Worm (Caenorhabditis elegans): ENCODE measurements around the gene msp-53.

Gene msp-53

ce11 chrIV:5090993-5091793 lies 26.3 kb upstream of the msp-53 start, which contains the start of the genes snpn-1 and C02B10.4:
TSS of gene snpn-1 (minus strand) at chrIV:5091043.
TSS of gene C02B10.4 (plus strand) at chrIV:5091586.
- TF ChIP-seq unc-55 (GFP tag; optimal IDR thresholded peaks at IDR 0.05) (peak; percentile 85), elt-1 (tag; optimal IDR thresholded peaks at IDR 0.05) (no peak), ceh-82 (tag; optimal IDR thresholded peaks at IDR 0.05) (no peak), nhr-129 (tag; optimal IDR thresholded peaks at IDR 0.05) (peak; percentile 56), nhr-12 (tag; optimal IDR thresholded peaks at IDR 0.05) (no peak), ztf-1 (GFP tag; conservative IDR thresholded peaks at IDR 0.05) (no peak), ztf-11 (tag; optimal IDR thresholded peaks at IDR 0.05) (no peak), blmp-1 (tag; optimal IDR thresholded peaks at IDR 0.05; ENCODE audit: insufficient read depth) (peak; percentile 19), snpc-4 (tag; optimal IDR thresholded peaks at IDR 0.05) (no peak), unc-39 (tag; optimal IDR thresholded peaks at IDR 0.05) (no peak), mab-5 (tag; optimal IDR thresholded peaks at IDR 0.05) (no peak), sma-9 (GFP tag; optimal IDR thresholded peaks at IDR 0.05) (peak; percentile 37), sma-9 (tag; optimal IDR thresholded peaks at IDR 0.05) (no peak), sma-3 (GFP tag; optimal IDR thresholded peaks at IDR 0.05) (no peak), Y55F3AM.14 (GFP tag; optimal IDR thresholded peaks at IDR 0.05) (no peak), alr-1 (tag; optimal IDR thresholded peaks at IDR 0.05) (no peak), R02D3.7 (tag; optimal IDR thresholded peaks at IDR 0.05) (no peak), C34F6.9 (tag; optimal IDR thresholded peaks at IDR 0.05) (peak; percentile 75), sem-4 (tag; optimal IDR thresholded peaks at IDR 0.05) (peak; percentile 24), mdl-1 (tag; optimal IDR thresholded peaks at IDR 0.05) (no peak), skn-1 (tag; optimal IDR thresholded peaks at IDR 0.05) (no peak), nhr-77 (tag; optimal IDR thresholded peaks at IDR 0.05) (no peak), mbf-1 (tag; optimal IDR thresholded peaks at IDR 0.05) (no peak), gmeb-1 (tag; optimal IDR thresholded peaks at IDR 0.05) (peak; percentile 15), fos-1 (tag; optimal IDR thresholded peaks at IDR 0.05) (peak; percentile 13), lin-11 (tag; optimal IDR thresholded peaks at IDR 0.05) (no peak), nhr-23 (tag; optimal IDR thresholded peaks at IDR 0.05) (no peak), nhr-11 (tag; optimal IDR thresholded peaks at IDR 0.05) (no peak), lsy-2 (tag; optimal IDR thresholded peaks at IDR 0.05) (peak; percentile 96 to 99), ztf-4 (tag; optimal IDR thresholded peaks at IDR 0.05) (no peak), F13H6.1 (tag; optimal IDR thresholded peaks at IDR 0.05) (no peak), lin-13 (GFP tag; optimal IDR thresholded peaks at IDR 0.05) (no peak), zag-1 (tag; optimal IDR thresholded peaks at IDR 0.05) (no peak), elt-3 (tag; optimal IDR thresholded peaks at IDR 0.05) (no peak), ama-1 (optimal IDR thresholded peaks at IDR 0.05) (no peak), dmd-4 (tag; optimal IDR thresholded peaks at IDR 0.05) (no peak), aly-2 (tag; optimal IDR thresholded peaks at IDR 0.05) (no peak), lin-39 (tag; optimal IDR thresholded peaks at IDR 0.05) (no peak), egl-27 (tag; optimal IDR thresholded peaks at IDR 0.05) (no peak), nhr-21 (tag; optimal IDR thresholded peaks at IDR 0.05) (no peak), nhr-237 (tag; optimal IDR thresholded peaks at IDR 0.05) (no peak), ZK546.5 (tag; optimal IDR thresholded peaks at IDR 0.05) (no peak), crh-2 (tag; optimal IDR thresholded peaks at IDR 0.05) (peak; percentile 54), nhr-25 (tag; optimal IDR thresholded peaks at IDR 0.05) (peak; percentile 23), ceh-16 (tag; optimal IDR thresholded peaks at IDR 0.05) (no peak), nhr-10 (tag; optimal IDR thresholded peaks at IDR 0.05) (no peak), peb-1 (tag; optimal IDR thresholded peaks at IDR 0.05) (no peak), unc-62 (GFP tag; optimal IDR thresholded peaks at IDR 0.05) (no peak), nhr-6 (tag; optimal IDR thresholded peaks at IDR 0.05) (no peak)

Data from whole organism, L2 larva.